Fruit fly (Drosophila melanogaster): Measurements from ENCODE around the gene Bin1.

Bin1 gene

dm6 chr3R:16231385-16232307, 42.3 kb upstream of the Bin1 start (continued):
- peak; percentile 19 for TF ChIP-seq lbe (GFP tag; optimal IDR thresholded peaks at IDR 0.05)
- peak; percentile 53 for TF ChIP-seq Six4 (GFP tag; optimal IDR thresholded peaks at IDR 0.05)
- TF ChIP-seq NC2β (GFP tag; optimal IDR thresholded peaks at IDR 0.05) = peak; percentile 64
- no peak for TF ChIP-seq CG6765 (GFP tag; optimal IDR thresholded peaks at IDR 0.05)
- TF ChIP-seq luna (GFP tag; optimal IDR thresholded peaks at IDR 0.05) = no peak
- TF ChIP-seq abd-A (tag; optimal IDR thresholded peaks at IDR 0.05) = peak; percentile 84
- TF ChIP-seq CG2875 (GFP tag; optimal IDR thresholded peaks at IDR 0.05) = peak; percentile 58
- no peak for TF ChIP-seq gt (GFP tag; IDR thresholded peaks at IDR 0.05)
- TF ChIP-seq disco-r (GFP tag; optimal IDR thresholded peaks at IDR 0.05) = peak; percentile 61
- peak; percentile 66 for TF ChIP-seq CG5180 (GFP tag; optimal IDR thresholded peaks at IDR 0.05)
- TF ChIP-seq vfl (GFP tag; optimal IDR thresholded peaks at IDR 0.05) = peak; percentile 40
- peak; percentile 50 for TF ChIP-seq Bdp1 (GFP tag; optimal IDR thresholded peaks at IDR 0.05)
- peak in 1 of 2 experiments; percentile 94 for TF ChIP-seq eve (GFP tag; optimal IDR thresholded peaks at IDR 0.05)
- TF ChIP-seq CG11696 (GFP tag; IDR thresholded peaks at IDR 0.05) = no peak
- TF ChIP-seq pros (GFP tag; optimal IDR thresholded peaks at IDR 0.05) = peak; percentile 71
- no peak for TF ChIP-seq CG6175 (GFP tag; IDR thresholded peaks at IDR 0.05)
- no peak for TF ChIP-seq Neu2 (GFP tag; optimal IDR thresholded peaks at IDR 0.05; ENCODE audit: borderline replicate concordance)
- no peak for TF ChIP-seq CG34376 (GFP tag; optimal IDR thresholded peaks at IDR 0.05)
- TF ChIP-seq Blimp-1 (GFP tag; optimal IDR thresholded peaks at IDR 0.05) = peak; percentile 60
- TF ChIP-seq Atf-2 (GFP tag; optimal IDR thresholded peaks at IDR 0.05) = peak; percentile 74
- no peak for TF ChIP-seq CG9932 (GFP tag; IDR thresholded peaks at IDR 0.05)
- TF ChIP-seq ken (GFP tag; IDR thresholded peaks at IDR 0.05) = no peak
- TF ChIP-seq CG12744 (GFP tag; optimal IDR thresholded peaks at IDR 0.05) = peak; percentile 33
- TF ChIP-seq CG13296 (GFP tag; optimal IDR thresholded peaks at IDR 0.05) = peak; percentile 69
- TF ChIP-seq Jarid2 (GFP tag; optimal IDR thresholded peaks at IDR 0.05) = peak; percentile 37
- no peak for TF ChIP-seq MESR4 (GFP tag; optimal IDR thresholded peaks at IDR 0.05)
- TF ChIP-seq prd (optimal IDR thresholded peaks at IDR 0.05) = no peak
- TF ChIP-seq prd (GFP tag; IDR thresholded peaks at IDR 0.05) = no peak
- TF ChIP-seq CG2202 (tag; optimal IDR thresholded peaks at IDR 0.05) = peak; percentile 34
- TF ChIP-seq CkIIα-i1 (GFP tag; IDR thresholded peaks at IDR 0.05) = no peak
- TF ChIP-seq CG4424 (GFP tag; optimal IDR thresholded peaks at IDR 0.05) = peak; percentile 80
- TF ChIP-seq Myb (GFP tag; optimal IDR thresholded peaks at IDR 0.05) = peak; percentile 50
- no peak for TF ChIP-seq CG11247 (GFP tag; IDR thresholded peaks at IDR 0.05)
- TF ChIP-seq CG10209 (GFP tag; optimal IDR thresholded peaks at IDR 0.05) = peak; percentile 84
- peak; percentile 80 for TF ChIP-seq CG9727 (GFP tag; optimal IDR thresholded peaks at IDR 0.05)
- peak; percentile 44 for TF ChIP-seq ab (GFP tag; optimal IDR thresholded peaks at IDR 0.05)
- no peak for TF ChIP-seq CG7271 (tag; optimal IDR thresholded peaks at IDR 0.05)
- TF ChIP-seq CG6272 (GFP tag; IDR thresholded peaks at IDR 0.05) = peak; percentile 40; the same call in 1 of the 2 replicates
- TF ChIP-seq cato (GFP tag; optimal IDR thresholded peaks at IDR 0.05; ENCODE audit: borderline replicate concordance) = peak; percentile 59
- peak; percentile 73 for TF ChIP-seq Abd-B (GFP tag; optimal IDR thresholded peaks at IDR 0.05)
- TF ChIP-seq CG33213 (GFP tag; optimal IDR thresholded peaks at IDR 0.05) = peak; percentile 34
- TF ChIP-seq pho (GFP tag; optimal IDR thresholded peaks at IDR 0.05) = peak; percentile 42
- no peak for TF ChIP-seq slbo (GFP tag; IDR thresholded peaks at IDR 0.05)
- TF ChIP-seq CG30431 (GFP tag; optimal IDR thresholded peaks at IDR 0.05) = peak; percentile 74
- peak; percentile 53 for TF ChIP-seq Nf-YC (tag; optimal IDR thresholded peaks at IDR 0.05)
- TF ChIP-seq run (tag; optimal IDR thresholded peaks at IDR 0.05) = peak; percentile 24
- no peak for TF ChIP-seq gro (GFP tag; optimal IDR thresholded peaks at IDR 0.05)
- TF ChIP-seq NC2α (GFP tag; optimal IDR thresholded peaks at IDR 0.05) = peak; percentile 37
- TF ChIP-seq h (optimal IDR thresholded peaks at IDR 0.05) = no peak
- no peak for TF ChIP-seq CG13287 (GFP tag; IDR thresholded peaks at IDR 0.05; ENCODE audit: partially characterized antibody)
